Worm (Caenorhabditis elegans) whole organism, late embryonic: ENCODE measurements around the gene oac-42.

Experiments used
- C38D4.7 ChIP-seq: fragments of 200-800 bp; sonication (Bioruptor generic); optimal IDR thresholded peaks from 2 replicates; lab custom pipeline; 2018; ENCODE audit warnings: mild to moderate bottlenecking, missing genetic modification characterization, moderate library complexity, missing compliant biosample characterization
- ceh-30 ChIP-seq: fragments of 150-350 bp; optimal IDR thresholded peaks from 2 replicates; lab custom pipeline; 2014; ENCODE audit warnings: missing biosample characterization, missing genetic modification characterization
- ets-4 ChIP-seq: sonication (generic microtip); optimal IDR thresholded peaks from 2 replicates; lab custom pipeline; 2016; ENCODE audit warnings: missing genetic modification characterization, missing compliant biosample characterization
- lin-11 ChIP-seq: fragments of 200-800 bp; sonication (Bioruptor generic); optimal IDR thresholded peaks from 2 replicates; lab custom pipeline; 2018; ENCODE audit warnings: mild to moderate bottlenecking, missing genetic modification characterization, missing compliant biosample characterization
- mec-3 ChIP-seq: sonication (generic microtip); optimal IDR thresholded peaks from 2 replicates; lab custom pipeline; 2016; ENCODE audit warnings: borderline replicate concordance, missing genetic modification characterization, missing compliant biosample characterization
- sox-4 ChIP-seq: sonication (generic microtip); optimal IDR thresholded peaks from 2 replicates; lab custom pipeline; 2017; ENCODE audit warnings: mild to moderate bottlenecking, missing genetic modification characterization, inconsistent platforms, missing compliant biosample characterization
- unc-86 ChIP-seq: sonication (generic microtip); optimal IDR thresholded peaks from 2 replicates; lab custom pipeline; 2016; ENCODE audit warnings: missing genetic modification characterization, missing compliant biosample characterization
- ztf-16 ChIP-seq: sonication (generic microtip); optimal IDR thresholded peaks from 2 replicates; lab custom pipeline; 2017; ENCODE audit warnings: missing genetic modification characterization, missing compliant biosample characterization

- no peak for TF ChIP-seq unc-86 (tag; lab: Kevin White, UChicago)
- no peak for TF ChIP-seq mec-3
- no peak for TF ChIP-seq sox-4 (tag; lab: Kevin White, UChicago)
- no peak for TF ChIP-seq C38D4.7
- TF ChIP-seq ceh-30 (tag; lab: Kevin White, UChicago), result no peak
- no peak for TF ChIP-seq lin-11
- no peak for TF ChIP-seq ets-4 (tag; lab: Kevin White, UChicago)
- TF ChIP-seq ztf-16 (tag; lab: Kevin White, UChicago), result no peak
These were observed 29.1 kb upstream of the oac-42 start, which contains the start of gene F35E8.7 for ce11 chrV:15913714-15914113.
